Worm (Caenorhabditis elegans): ENCODE data around the gene sru-3.

sru-3 gene

ce11 chrIV:9535105-9535504 is 38.7 kb downstream of the sru-3 start:
- TF ChIP-seq tab-1 (GFP tag; IDR thresholded peaks at IDR 0.05) = no peak
- no peak for TF ChIP-seq ztf-23 (GFP tag; IDR thresholded peaks at IDR 0.05)
- no peak for TF ChIP-seq ztf-29 (GFP tag; IDR thresholded peaks at IDR 0.05)
- TF ChIP-seq cog-1 (tag; optimal IDR thresholded peaks at IDR 0.05) = no peak
- no peak for TF ChIP-seq med-1 (GFP tag; optimal IDR thresholded peaks at IDR 0.05; ENCODE audit: insufficient read depth)
- no peak for TF ChIP-seq ref-1 (GFP tag; conservative IDR thresholded peaks at IDR 0.05)
- TF ChIP-seq klf-2 (GFP tag; conservative IDR thresholded peaks at IDR 0.05) = no peak
- TF ChIP-seq flt-1 (GFP tag; IDR thresholded peaks at IDR 0.05) = no peak
- no peak for TF ChIP-seq T22C8.4 (GFP tag; IDR thresholded peaks at IDR 0.05)

ce11 chrIV:9536124-9536523 is 39.7 kb downstream of the sru-3 start:
- no peak for TF ChIP-seq ztf-23 (GFP tag; IDR thresholded peaks at IDR 0.05)
- no peak for TF ChIP-seq med-1 (GFP tag; optimal IDR thresholded peaks at IDR 0.05; ENCODE audit: insufficient read depth)
- TF ChIP-seq flt-1 (GFP tag; IDR thresholded peaks at IDR 0.05) = no peak
- no peak for TF ChIP-seq T22C8.4 (GFP tag; IDR thresholded peaks at IDR 0.05)

- TF ChIP-seq ref-1 (GFP tag; conservative IDR thresholded peaks at IDR 0.05) (no peak), cog-1 (tag; optimal IDR thresholded peaks at IDR 0.05) (no peak), klf-2 (GFP tag; conservative IDR thresholded peaks at IDR 0.05) (no peak), med-1 (GFP tag; optimal IDR thresholded peaks at IDR 0.05; ENCODE audit: insufficient read depth) (no peak)
Observed at ce11 chrIV:9537500-9537899, 41.1 kb downstream of the sru-3 start.

ce11 chrIV:9538214-9538613 is 41.8 kb downstream of the sru-3 start:
- no peak for TF ChIP-seq flt-1 (GFP tag; IDR thresholded peaks at IDR 0.05)
- no peak for TF ChIP-seq klf-2 (GFP tag; conservative IDR thresholded peaks at IDR 0.05)
- no peak for TF ChIP-seq med-1 (GFP tag; optimal IDR thresholded peaks at IDR 0.05; ENCODE audit: insufficient read depth)
- no peak for TF ChIP-seq ztf-23 (GFP tag; IDR thresholded peaks at IDR 0.05)
- no peak for TF ChIP-seq tab-1 (GFP tag; IDR thresholded peaks at IDR 0.05)
- no peak for TF ChIP-seq ref-1 (GFP tag; conservative IDR thresholded peaks at IDR 0.05)
- TF ChIP-seq ztf-29 (GFP tag; IDR thresholded peaks at IDR 0.05) = no peak
- TF ChIP-seq cog-1 (tag; optimal IDR thresholded peaks at IDR 0.05) = no peak
- no peak for TF ChIP-seq T22C8.4 (GFP tag; IDR thresholded peaks at IDR 0.05)

- TF ChIP-seq flt-1 (GFP tag; IDR thresholded peaks at IDR 0.05) (no peak), med-1 (GFP tag; optimal IDR thresholded peaks at IDR 0.05; ENCODE audit: insufficient read depth) (no peak), ref-1 (GFP tag; conservative IDR thresholded peaks at IDR 0.05) (no peak), tab-1 (GFP tag; IDR thresholded peaks at IDR 0.05) (no peak), T22C8.4 (GFP tag; IDR thresholded peaks at IDR 0.05) (no peak), ztf-29 (GFP tag; IDR thresholded peaks at IDR 0.05) (no peak)
Observed at ce11 chrIV:9540342-9540856, 44.0 kb downstream of the sru-3 start, which contains the start of gene fbl-1. Gene fbl-1 (plus strand): TSS chrIV:9540806.

ce11 chrIV:9545986-9546385 is 49.6 kb downstream of the sru-3 start, which contains the start of gene T05A1.5:
Gene T05A1.5 (plus strand): TSS chrIV:9546286.
- TF ChIP-seq ref-1 (GFP tag; conservative IDR thresholded peaks at IDR 0.05) = no peak
- TF ChIP-seq T22C8.4 (GFP tag; IDR thresholded peaks at IDR 0.05) = no peak

Measured in whole organism, midembryonic.